Fruit fly (Drosophila melanogaster) whole organism, embryonic: Measurements from ENCODE around the gene flw.

Experiments
- Antp ChIP-seq: fragments of 200-800 bp; sonication (Bioruptor generic); optimal IDR thresholded peaks from 3 replicates; lab custom pipeline; 2016; ENCODE audit warnings: missing biosample characterization, missing genetic modification characterization
- Atf-2 ChIP-seq: fragments of 200-800 bp; sonication (Bioruptor generic); optimal IDR thresholded peaks from 2 replicates; lab custom pipeline; 2016; ENCODE audit warnings: missing biosample characterization, missing genetic modification characterization
- CG11695 ChIP-seq: fragments of 200-800 bp; sonication (Bioruptor generic); IDR thresholded peaks from 3 replicates; pipeline ENCODE4 v1.3.6; 2022; ENCODE audit warnings: missing biosample characterization, missing genetic modification characterization
- CG12769 ChIP-seq: fragments of 200-800 bp; sonication (Bioruptor generic); optimal IDR thresholded peaks from 2 replicates; lab custom pipeline; 2019; ENCODE audit warnings: missing biosample characterization, mild to moderate bottlenecking, missing genetic modification characterization, moderate library complexity
- CG13775 ChIP-seq: fragments of 200-800 bp; sonication (Bioruptor generic); optimal IDR thresholded peaks from 3 replicates; lab custom pipeline; 2017; ENCODE audit warnings: missing biosample characterization, mild to moderate bottlenecking, missing genetic modification characterization
- CG14667 ChIP-seq: fragments of 200-800 bp; sonication (Bioruptor generic); IDR thresholded peaks from 2 replicates; pipeline ENCODE4 v1.3.6; 2022; ENCODE audit warnings: missing biosample characterization, missing genetic modification characterization
- CG15269 ChIP-seq: fragments of 200-800 bp; sonication (Bioruptor generic); optimal IDR thresholded peaks from 2 replicates; lab custom pipeline; 2018; ENCODE audit warnings: missing biosample characterization, mild to moderate bottlenecking, missing genetic modification characterization, moderate library complexity
- CG15514 ChIP-seq: fragments of 200-800 bp; sonication (Bioruptor generic); optimal IDR thresholded peaks from 3 replicates; lab custom pipeline; 2017; ENCODE audit warnings: missing biosample characterization, missing genetic modification characterization, mild to moderate bottlenecking, moderate library complexity, missing genetic modification reagents
- CG2120 ChIP-seq: fragments of 200-800 bp; sonication (Bioruptor generic); optimal IDR thresholded peaks from 3 replicates; lab custom pipeline; 2016; ENCODE audit warnings: missing biosample characterization, missing genetic modification characterization
- CG2678 ChIP-seq: fragments of 200-800 bp; sonication (Bioruptor generic); optimal IDR thresholded peaks from 3 replicates; lab custom pipeline; 2019; ENCODE audit warnings: missing biosample characterization, mild to moderate bottlenecking, missing genetic modification characterization, moderate library complexity
- CG2889 ChIP-seq: fragments of 200-800 bp; sonication (Bioruptor generic); IDR thresholded peaks from 3 replicates; pipeline ENCODE4 v1.3.6; 2022; ENCODE audit warnings: missing biosample characterization, missing genetic modification characterization
- CG31441 ChIP-seq: fragments of 200-800 bp; sonication (Bioruptor generic); IDR thresholded peaks from 2 replicates; pipeline ENCODE4 v1.3.6; 2022; ENCODE audit warnings: missing biosample characterization, missing genetic modification characterization
- CG42726 ChIP-seq: fragments of 200-800 bp; sonication (Bioruptor generic); IDR thresholded peaks from 2 replicates; pipeline ENCODE4 v1.3.6; 2022; ENCODE audit warnings: missing biosample characterization, missing genetic modification characterization; ENCODE audit not compliant: partially characterized antibody
- CG7271 ChIP-seq: fragments of 200-800 bp; sonication (Bioruptor generic); optimal IDR thresholded peaks from 2 replicates; lab custom pipeline; 2018; ENCODE audit warnings: missing biosample characterization, mild to moderate bottlenecking, missing genetic modification characterization, moderate library complexity
- CG7963 ChIP-seq: fragments of 200-800 bp; sonication (Bioruptor generic); IDR thresholded peaks from 3 replicates; pipeline ENCODE4 v1.3.6; 2022; ENCODE audit warnings: missing biosample characterization, missing genetic modification characterization; ENCODE audit not compliant: partially characterized antibody
- CG9215 ChIP-seq: fragments of 200-800 bp; sonication (Bioruptor generic); IDR thresholded peaks from 2 replicates; pipeline ENCODE4 v1.3.6; 2022; ENCODE audit warnings: missing biosample characterization, missing genetic modification characterization
- CG9437 ChIP-seq: fragments of 200-800 bp; sonication (Bioruptor generic); optimal IDR thresholded peaks from 2 replicates; lab custom pipeline; 2018; ENCODE audit warnings: missing biosample characterization, mild to moderate bottlenecking, missing genetic modification characterization
- CoRest ChIP-seq: fragments of 200-800 bp; sonication (Bioruptor generic); optimal IDR thresholded peaks from 3 replicates; lab custom pipeline; 2018; ENCODE audit warnings: missing biosample characterization, mild to moderate bottlenecking, missing genetic modification characterization, moderate library complexity
- Deaf1 ChIP-seq: fragments of 200-800 bp; optimal IDR thresholded peaks from 3 replicates; lab custom pipeline; 2019; ENCODE audit warnings: missing biosample characterization, mild to moderate bottlenecking, missing genetic modification characterization, moderate library complexity
- Fer3 ChIP-seq: fragments of 200-800 bp; sonication (Bioruptor generic); optimal IDR thresholded peaks from 2 replicates; lab custom pipeline; 2018; ENCODE audit warnings: missing biosample characterization, mild to moderate bottlenecking, missing genetic modification characterization, moderate library complexity
- HHEX ChIP-seq: fragments of 200-800 bp; sonication (Bioruptor generic); optimal IDR thresholded peaks from 3 replicates; lab custom pipeline; 2017; ENCODE audit warnings: missing biosample characterization, mild to moderate bottlenecking, missing genetic modification characterization, missing genetic modification reagents
- HLH3B ChIP-seq: fragments of 200-800 bp; sonication (Bioruptor generic); IDR thresholded peaks from 2 replicates; pipeline ENCODE4 v1.3.6; 2022; ENCODE audit warnings: missing biosample characterization, missing genetic modification characterization
- Hmr ChIP-seq: fragments of 200-800 bp; sonication (Bioruptor generic); optimal IDR thresholded peaks from 3 replicates; lab custom pipeline; 2017; ENCODE audit warnings: mild to moderate bottlenecking, missing biosample characterization, missing genetic modification reagents, missing genetic modification characterization
- Lpt ChIP-seq: fragments of >200 bp; optimal IDR thresholded peaks from 2 replicates; lab custom pipeline; 2018; ENCODE audit warnings: missing biosample characterization, missing genetic modification characterization
- Med ChIP-seq: fragments of 200-800 bp; sonication (Bioruptor generic); peaks from one replicate; lab custom pipeline; 2016; ENCODE audit warnings: missing biosample characterization, missing genetic modification characterization, mild to moderate bottlenecking, inconsistent platforms, moderate library complexity
- Nf-YB ChIP-seq: fragments of 200-800 bp; sonication (Bioruptor generic); optimal IDR thresholded peaks from 3 replicates; lab custom pipeline; 2019; ENCODE audit warnings: missing biosample characterization, mild to moderate bottlenecking, missing genetic modification characterization, moderate library complexity
- Scr ChIP-seq: fragments of 200-800 bp; sonication (Bioruptor generic); IDR thresholded peaks from 2 replicates; pipeline ENCODE4 v1.3.6; 2022; ENCODE audit warnings: missing biosample characterization, missing genetic modification characterization; ENCODE audit not compliant: partially characterized antibody
- Sox102F ChIP-seq: fragments of 200-800 bp; sonication (Bioruptor generic); optimal IDR thresholded peaks from 2 replicates; lab custom pipeline; 2018; ENCODE audit warnings: missing biosample characterization, mild to moderate bottlenecking, missing genetic modification characterization, moderate library complexity
- Spps ChIP-seq: fragments of 200-800 bp; sonication (Bioruptor generic); optimal IDR thresholded peaks from 2 replicates; lab custom pipeline; 2018; ENCODE audit warnings: missing biosample characterization, mild to moderate bottlenecking, missing genetic modification characterization
- Sry-β ChIP-seq: fragments of 200-800 bp; sonication (Bioruptor generic); optimal IDR thresholded peaks from 2 replicates; lab custom pipeline; 2018; ENCODE audit warnings: missing biosample characterization, mild to moderate bottlenecking, missing genetic modification characterization, moderate library complexity
- cwo ChIP-seq: fragments of 200-800 bp; sonication (Bioruptor generic); optimal IDR thresholded peaks from 3 replicates; lab custom pipeline; 2017; ENCODE audit warnings: missing biosample characterization, missing genetic modification characterization, mild to moderate bottlenecking, moderate library complexity, missing genetic modification reagents
- dmrt11E ChIP-seq: fragments of 200-800 bp; sonication (Bioruptor generic); optimal IDR thresholded peaks from 3 replicates; lab custom pipeline; 2018; ENCODE audit warnings: missing biosample characterization, mild to moderate bottlenecking, missing genetic modification characterization, moderate library complexity
- fd3F ChIP-seq: fragments of 200-800 bp; sonication (Bioruptor generic); optimal IDR thresholded peaks from 2 replicates; lab custom pipeline; 2018; ENCODE audit warnings: missing biosample characterization, mild to moderate bottlenecking, missing genetic modification characterization, moderate library complexity
- gro ChIP-seq: fragments of 200-800 bp; sonication (Bioruptor generic); optimal IDR thresholded peaks from 2 replicates; lab custom pipeline; 2016; ENCODE audit warnings: missing biosample characterization, missing genetic modification characterization
- ind ChIP-seq: fragments of 200-800 bp; sonication (Bioruptor generic); optimal IDR thresholded peaks from 3 replicates; lab custom pipeline; 2016; ENCODE audit warnings: missing biosample characterization, missing genetic modification characterization
- jumu ChIP-seq: fragments of 200-800 bp; sonication (Bioruptor generic); optimal IDR thresholded peaks from 3 replicates; lab custom pipeline; 2016; ENCODE audit warnings: missing biosample characterization, missing genetic modification characterization
- kni ChIP-seq: fragments of 200-800 bp; sonication (Bioruptor generic); optimal IDR thresholded peaks from 3 replicates; lab custom pipeline; 2017; ENCODE audit warnings: mild to moderate bottlenecking, missing biosample characterization, missing genetic modification reagents, missing genetic modification characterization
- lmd ChIP-seq: fragments of 200-800 bp; sonication (Bioruptor generic); IDR thresholded peaks from 2 replicates; pipeline ENCODE4 v1.3.6; 2022; ENCODE audit warnings: missing biosample characterization, missing genetic modification characterization
- mam ChIP-seq: fragments of 200-800 bp; sonication (Bioruptor generic); optimal IDR thresholded peaks from 3 replicates; lab custom pipeline; 2016; ENCODE audit warnings: missing biosample characterization, missing genetic modification characterization
- nau ChIP-seq: fragments of 200-800 bp; sonication (Bioruptor generic); optimal IDR thresholded peaks from 3 replicates; lab custom pipeline; 2017; ENCODE audit warnings: missing biosample characterization, mild to moderate bottlenecking, missing genetic modification characterization, missing genetic modification reagents
- nmo ChIP-seq: fragments of 200-800 bp; sonication (Bioruptor generic); optimal IDR thresholded peaks from 2 replicates; lab custom pipeline; 2018; ENCODE audit warnings: missing biosample characterization, mild to moderate bottlenecking, missing genetic modification characterization, moderate library complexity
- oc ChIP-seq: fragments of 200-800 bp; sonication (Bioruptor generic); optimal IDR thresholded peaks from 2 replicates; lab custom pipeline; 2018; ENCODE audit warnings: missing biosample characterization, mild to moderate bottlenecking, missing genetic modification characterization, moderate library complexity
- schlank ChIP-seq: fragments of 200-800 bp; sonication (Bioruptor generic); optimal IDR thresholded peaks from 2 replicates; lab custom pipeline; 2018; ENCODE audit warnings: missing biosample characterization, mild to moderate bottlenecking, missing genetic modification characterization
- sd ChIP-seq: fragments of 200-800 bp; sonication (Bioruptor generic); optimal IDR thresholded peaks from 3 replicates; lab custom pipeline; 2018; ENCODE audit warnings: missing biosample characterization, mild to moderate bottlenecking, missing genetic modification characterization, moderate library complexity
- slbo ChIP-seq: fragments of 200-800 bp; sonication (Bioruptor generic); IDR thresholded peaks from 2 replicates; pipeline ENCODE4 v1.3.6; 2022; ENCODE audit warnings: missing biosample characterization, missing genetic modification characterization
- sob ChIP-seq: fragments of 200-800 bp; sonication (Bioruptor generic); IDR thresholded peaks from 2 replicates; pipeline ENCODE4 v1.3.6; 2022; ENCODE audit warnings: missing biosample characterization, missing genetic modification characterization
- unpg ChIP-seq: fragments of 200-800 bp; sonication (Bioruptor generic); optimal IDR thresholded peaks from 3 replicates; lab custom pipeline; 2018; ENCODE audit warnings: missing biosample characterization, mild to moderate bottlenecking, missing genetic modification characterization, moderate library complexity
- vvl ChIP-seq: fragments of 200-800 bp; sonication (Bioruptor generic); IDR thresholded peaks from 2 replicates; pipeline ENCODE4 v1.3.6; 2022; ENCODE audit warnings: missing biosample characterization, missing genetic modification characterization
- yki ChIP-seq: fragments of >200 bp; optimal IDR thresholded peaks from 3 replicates; lab custom pipeline; 2018

The flw gene

dm6 chrX:10396832-10397231 lies 11.1 kb downstream of the flw start (continued):
- TF ChIP-seq Sry-β (GFP tag; lab: Kevin White, UChicago) = no peak
- TF ChIP-seq schlank (tag; lab: Kevin White, UChicago) = no peak
- TF ChIP-seq Atf-2 (GFP tag; lab: Kevin White, UChicago) = no peak
- TF ChIP-seq Hmr = peak; percentile 30
- no peak for TF ChIP-seq Deaf1 (tag; lab: Kevin White, UChicago)
- peak; percentile 11 for TF ChIP-seq CG12769
- TF ChIP-seq nmo (GFP tag; lab: Kevin White, UChicago) = no peak
- TF ChIP-seq CG7963 (GFP tag; lab: Robert Waterston, UW) = no peak
- TF ChIP-seq Scr = no peak
- TF ChIP-seq fd3F (GFP tag; lab: Kevin White, UChicago) = peak; percentile 64
- TF ChIP-seq lmd = no peak
- TF ChIP-seq CG31441 (GFP tag; lab: Robert Waterston, UW) = no peak
- no peak for TF ChIP-seq Fer3
- TF ChIP-seq unpg (GFP tag; lab: Kevin White, UChicago) = no peak
- TF ChIP-seq Antp (GFP tag; lab: Kevin White, UChicago) = no peak
- peak; percentile 13 for TF ChIP-seq CG15514
- TF ChIP-seq Med (GFP tag; lab: Kevin White, UChicago) = peak; percentile 37
- no peak for TF ChIP-seq CG2120 (GFP tag; lab: Kevin White, UChicago)
- no peak for TF ChIP-seq mam
- TF ChIP-seq oc (tag; lab: Kevin White, UChicago) = no peak
- TF ChIP-seq Spps = no peak
- TF ChIP-seq CG2678 (tag; lab: Kevin White, UChicago) = peak; percentile 9
- TF ChIP-seq CG7271 (tag; lab: Kevin White, UChicago) = no peak
- no peak for TF ChIP-seq HLH3B (GFP tag; lab: Robert Waterston, UW)
- TF ChIP-seq ind (GFP tag; lab: Kevin White, UChicago) = no peak
- no peak for TF ChIP-seq CG2889 (GFP tag; lab: Robert Waterston, UW)
- TF ChIP-seq CG11695 (GFP tag; lab: Robert Waterston, UW) = 0 out of 3 replicates have a peak, but pooled peaks have one; percentile 16
- no peak for TF ChIP-seq nau (GFP tag; lab: Kevin White, UChicago)

DNA sequence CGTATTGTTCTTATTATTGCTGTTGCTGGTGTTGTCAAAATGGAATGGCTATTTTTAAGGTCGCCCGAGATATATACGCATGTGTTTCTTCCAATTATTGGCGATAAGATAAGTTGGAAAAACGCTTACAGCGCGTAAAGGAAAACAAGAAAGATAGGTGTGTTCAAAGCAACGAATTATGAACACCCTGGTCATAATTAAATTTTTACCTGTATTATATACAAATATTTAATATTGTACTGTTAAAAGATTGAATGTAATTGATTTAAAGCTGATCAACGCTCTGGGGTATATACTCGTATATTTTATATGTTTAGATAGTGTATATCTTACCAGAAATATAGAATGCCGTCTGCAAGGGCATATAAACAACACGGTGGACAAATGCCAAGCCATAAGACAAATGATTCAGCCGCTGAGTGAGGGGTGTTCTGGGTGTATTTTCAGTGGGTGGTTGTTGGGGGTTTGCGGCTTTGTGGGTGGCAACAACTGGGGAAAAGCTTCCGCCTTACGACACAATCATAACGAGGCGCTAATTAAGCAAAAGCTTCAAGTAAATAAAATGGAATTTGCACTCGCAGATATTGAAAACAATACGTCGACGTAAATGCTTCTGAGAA lies 11.9 kb downstream of the flw start:
- peak; percentile 24 for TF ChIP-seq HHEX (GFP tag; lab: Kevin White, UChicago)
- TF ChIP-seq Hmr = peak; percentile 38
- no peak for TF ChIP-seq Nf-YB
- TF ChIP-seq slbo (GFP tag; lab: Robert Waterston, UW) = peak; percentile 63
- no peak for TF ChIP-seq dmrt11E (tag; lab: Kevin White, UChicago)
- TF ChIP-seq CG31441 (GFP tag; lab: Robert Waterston, UW) = 0 out of 2 replicates have a peak, but pooled peaks have one; percentile 27
- no peak for TF ChIP-seq kni (GFP tag; lab: Kevin White, UChicago)
- TF ChIP-seq Med (GFP tag; lab: Kevin White, UChicago) = peak; percentile 31
- TF ChIP-seq yki (lab: Kevin White, UChicago) = no peak
- no peak for TF ChIP-seq CG42726 (GFP tag; lab: Robert Waterston, UW)
- TF ChIP-seq cwo (GFP tag; lab: Kevin White, UChicago) = peak; percentile 71
- no peak for TF ChIP-seq Lpt (GFP tag; lab: Kevin White, UChicago)
- TF ChIP-seq CG15269 = peak; percentile 45
- TF ChIP-seq CG13775 (GFP tag; lab: Kevin White, UChicago) = no peak
- peak; percentile 40; the same call in 1 of the 2 replicates for TF ChIP-seq CG9215
- TF ChIP-seq nmo (GFP tag; lab: Kevin White, UChicago) = peak; percentile 35
- peak; percentile 48; the same call in 1 of the 2 replicates for TF ChIP-seq vvl (GFP tag; lab: Robert Waterston, UW)
- no peak for TF ChIP-seq CG9437 (GFP tag; lab: Kevin White, UChicago)
- no peak for TF ChIP-seq jumu (GFP tag; lab: Kevin White, UChicago)
- peak; percentile 21 for TF ChIP-seq CoRest
- peak; percentile 71 for TF ChIP-seq sob (GFP tag; lab: Robert Waterston, UW)
- peak; percentile 73 for TF ChIP-seq sd (tag; lab: Kevin White, UChicago)
- no peak for TF ChIP-seq CG14667 (GFP tag; lab: Robert Waterston, UW)
- peak; percentile 20 for TF ChIP-seq Sox102F
- TF ChIP-seq gro (GFP tag; lab: Kevin White, UChicago) = no peak
